Worm (Caenorhabditis elegans) whole organism, L4/young adult: Measurements from ENCODE around the gene rpl-33.

Experiments
- W03F9.2 ChIP-seq: fragments of 150-350 bp; optimal IDR thresholded peaks from 2 replicates; lab custom pipeline; 2014; ENCODE audit warnings: missing biosample characterization, missing genetic modification characterization
- dao-5 ChIP-seq: sonication (generic microtip); optimal IDR thresholded peaks from 2 replicates; lab custom pipeline; 2016; ENCODE audit warnings: missing genotype, missing genetic modification characterization, moderate library complexity, missing compliant biosample characterization
- him-1 ChIP-seq: sonication (generic microtip); optimal IDR thresholded peaks from 2 replicates; lab custom pipeline; 2016; ENCODE audit warnings: missing genotype, missing genetic modification reagents, missing genetic modification characterization, missing compliant biosample characterization

DNA sequence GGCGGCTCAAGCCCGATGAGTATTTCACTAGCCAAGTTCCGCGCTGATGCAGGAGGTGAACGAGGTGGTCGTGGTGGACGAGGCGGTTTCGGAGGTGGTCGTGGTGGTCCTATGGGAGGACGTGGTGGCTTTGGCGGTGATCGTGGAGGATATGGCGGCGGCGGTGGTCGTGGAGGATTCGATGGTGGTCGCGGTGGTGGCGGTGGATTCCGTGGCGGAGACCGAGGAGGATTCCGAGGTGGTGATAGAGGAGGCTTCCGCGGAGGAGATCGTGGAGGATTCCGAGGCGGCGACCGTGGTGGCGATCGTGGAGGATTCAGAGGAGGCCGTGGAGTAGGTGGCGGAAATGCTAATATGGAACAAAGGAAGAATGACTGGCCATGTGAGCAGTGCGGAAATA is 49.3 kb downstream of the rpl-33 start:
- TF ChIP-seq dao-5 (tag; lab: Kevin White, UChicago) (no peak), W03F9.2 (tag; lab: Kevin White, UChicago) (no peak), him-1 (tag; lab: Kevin White, UChicago) (no peak)
